Worm (Caenorhabditis elegans) whole organism, early embryonic: ENCODE measurements around the gene frpr-14.

Experiments used
- B0310.2 ChIP-seq: sonication (generic microtip); optimal IDR thresholded peaks from 2 replicates; lab custom pipeline; 2016; ENCODE audit warnings: mild to moderate bottlenecking, missing genetic modification characterization, missing compliant biosample characterization
- ama-1 ChIP-seq: fragments of 150-350 bp; optimal IDR thresholded peaks from 2 replicates; lab custom pipeline; 2014
- ceh-13 ChIP-seq: fragments of 200-800 bp; sonication (Bioruptor generic); optimal IDR thresholded peaks from 2 replicates; lab custom pipeline; 2018; ENCODE audit warnings: mild to moderate bottlenecking, missing genetic modification characterization, missing compliant biosample characterization
- ceh-36 ChIP-seq: sonication (generic microtip); optimal IDR thresholded peaks from 2 replicates; lab custom pipeline; 2016; ENCODE audit warnings: missing genetic modification characterization, inconsistent platforms, missing compliant biosample characterization
- ets-7 ChIP-seq: sonication (generic microtip); optimal IDR thresholded peaks from 2 replicates; lab custom pipeline; 2016; ENCODE audit warnings: missing genotype, missing genetic modification characterization, missing compliant biosample characterization
- flt-1 ChIP-seq: fragments of 200-800 bp; sonication (Bioruptor generic); IDR thresholded peaks from 2 replicates; pipeline ENCODE4 v1.3.6; 2022; ENCODE audit warnings: missing genetic modification characterization, missing compliant biosample characterization
- hnd-1 ChIP-seq: sonication (generic microtip); optimal IDR thresholded peaks from 2 replicates; lab custom pipeline; 2016; ENCODE audit warnings: missing genetic modification characterization, missing compliant biosample characterization
- pes-1 ChIP-seq: fragments of 200-800 bp; sonication (Bioruptor generic); IDR thresholded peaks from 2 replicates; pipeline ENCODE4 v1.3.6; 2022; ENCODE audit warnings: missing genetic modification reagents, missing genetic modification characterization, missing compliant biosample characterization
- scrt-1 ChIP-seq: fragments of 200-800 bp; sonication (Bioruptor generic); IDR thresholded peaks from 2 replicates; pipeline ENCODE4 v1.3.6; 2022; ENCODE audit warnings: missing genetic modification characterization, missing compliant biosample characterization
- tbx-37 ChIP-seq: fragments of 200-800 bp; sonication (Bioruptor generic); conservative IDR thresholded peaks from 2 replicates; pipeline ENCODE4 v1.3.6; 2022; ENCODE audit warnings: missing genetic modification reagents, missing genetic modification characterization, missing compliant biosample characterization
- tra-4 ChIP-seq: sonication (generic microtip); optimal IDR thresholded peaks from 2 replicates; lab custom pipeline; 2017; ENCODE audit warnings: missing genetic modification characterization, missing compliant biosample characterization

DNA sequence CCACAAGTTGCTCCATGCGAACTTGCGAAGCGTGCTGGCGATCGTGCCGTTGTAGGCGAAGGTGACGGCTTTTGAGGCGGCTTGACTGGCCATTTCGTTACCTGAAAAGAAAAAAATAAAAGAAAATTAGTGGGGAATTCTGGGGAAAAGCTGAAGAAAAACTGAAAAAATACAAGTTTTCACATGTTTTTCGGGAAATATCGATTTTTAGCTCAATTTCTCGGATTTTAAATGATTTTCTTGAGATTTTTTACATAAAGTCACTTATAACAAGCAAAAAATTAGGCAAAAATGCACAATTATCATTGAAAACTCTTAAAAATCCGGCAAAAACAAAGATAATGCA, 50.2 kb downstream of the frpr-14 start, which contains the start of gene T02H6.11:
- TF ChIP-seq ama-1 = no peak
- no peak for TF ChIP-seq ceh-13 (GFP tag; lab: Kevin White, UChicago)
- TF ChIP-seq ets-7 (tag; lab: Kevin White, UChicago) = no peak
- no peak for TF ChIP-seq scrt-1 (GFP tag; lab: Robert Waterston, UW)
- no peak for TF ChIP-seq ceh-36 (tag; lab: Kevin White, UChicago)
- no peak for TF ChIP-seq flt-1 (GFP tag; lab: Robert Waterston, UW)
- TF ChIP-seq tbx-37 (GFP tag; lab: Robert Waterston, UW) = no peak
- TF ChIP-seq tra-4 (tag; lab: Kevin White, UChicago) = no peak
- no peak for TF ChIP-seq B0310.2
- no peak for TF ChIP-seq hnd-1 (tag; lab: Kevin White, UChicago)
- TF ChIP-seq pes-1 = no peak
